Worm (Caenorhabditis elegans) whole organism, L1 larva: ENCODE measurements around the gene Y116F11B.17.
A peak's percentile ranks its signal among the peaks of the same experiment; 100 is the strongest.

Experiments used
- C04F5.9 ChIP-seq: sonication (generic microtip); optimal IDR thresholded peaks from 2 replicates; lab custom pipeline; 2016; ENCODE audit warnings: missing genetic modification characterization, missing compliant biosample characterization
- Y116A8C.19 ChIP-seq: sonication (generic microtip); optimal IDR thresholded peaks from 2 replicates; lab custom pipeline; 2016; ENCODE audit warnings: missing compliant biosample characterization, missing genetic modification characterization, borderline replicate concordance
- aha-1 ChIP-seq: fragments of 150-350 bp; optimal IDR thresholded peaks from 2 replicates; lab custom pipeline; 2014; ENCODE audit warnings: missing biosample characterization, missing genetic modification characterization
- alr-1 ChIP-seq: fragments of 200-800 bp; sonication (Bioruptor generic); optimal IDR thresholded peaks from 2 replicates; lab custom pipeline; 2018; ENCODE audit warnings: borderline replicate concordance, mild to moderate bottlenecking, missing genetic modification characterization, missing compliant biosample characterization
- ama-1 ChIP-seq: fragments of 150-350 bp; optimal IDR thresholded peaks from 2 replicates; lab custom pipeline; 2014
- blmp-1 ChIP-seq: fragments of 150-350 bp; optimal IDR thresholded peaks from 2 replicates; lab custom pipeline; 2014; ENCODE audit warnings: missing biosample characterization, missing genetic modification characterization
- ceh-8 ChIP-seq: fragments of 200-800 bp; sonication (Bioruptor generic); optimal IDR thresholded peaks from 2 replicates; lab custom pipeline; 2018; ENCODE audit warnings: mild to moderate bottlenecking, missing genetic modification characterization, moderate library complexity, missing compliant biosample characterization
- ceh-82 ChIP-seq, 3 experiments: fragments of 150-350 bp in 1 of 3; sonication (generic microtip) in 2 of 3; optimal IDR thresholded peaks; 2 replicates each; lab custom pipeline; 2014 to 2017; ENCODE audit warnings: missing biosample characterization in 3 of 3, missing genetic modification characterization in 3 of 3
- ceh-88 ChIP-seq: fragments of 200-800 bp; sonication (Bioruptor generic); IDR thresholded peaks from 2 replicates; pipeline ENCODE4 v1.3.6; 2022; ENCODE audit warnings: missing genetic modification characterization, missing compliant biosample characterization
- ceh-90 ChIP-seq: sonication (generic microtip); optimal IDR thresholded peaks from 2 replicates; lab custom pipeline; 2016; ENCODE audit warnings: missing genetic modification characterization, missing compliant biosample characterization
- dpl-1 ChIP-seq, 3 experiments: fragments of 150-350 bp in 2 of 3; sonication (generic microtip) in 1 of 3; optimal IDR thresholded peaks; 2 replicates each; lab custom pipeline; 2014 to 2017; ENCODE audit warnings: missing biosample characterization in 3 of 3, missing genetic modification characterization in 3 of 3, missing genetic modification reagents in 3 of 3
- dsc-1 ChIP-seq: sonication (generic microtip); optimal IDR thresholded peaks from 2 replicates; lab custom pipeline; 2016; ENCODE audit warnings: mild to moderate bottlenecking, missing genetic modification characterization, missing compliant biosample characterization
- efl-1 ChIP-seq, 4 experiments: fragments of 150-350 bp; optimal IDR thresholded peaks in 3 of 4; peaks in 1 of 4; 1 replicate in 1 of 4; 2 replicates in 3 of 4; lab custom pipeline; 2014; ENCODE audit warnings: missing biosample characterization in 2 of 4, missing genetic modification characterization in 2 of 4, missing genetic modification reagents in 2 of 4
- elt-3 ChIP-seq, 6 experiments: fragments of 150-350 bp in 1 of 6; sonication (generic microtip); optimal IDR thresholded peaks; 2 replicates each; lab custom pipeline; 2017 to 2018; ENCODE audit warnings: missing biosample characterization in 6 of 6, missing genetic modification characterization in 6 of 6, inconsistent platforms in 1 of 6
- ets-5 ChIP-seq: fragments of 200-800 bp; sonication (Bioruptor generic); IDR thresholded peaks from 2 replicates; pipeline ENCODE4 v1.3.6; 2022; ENCODE audit warnings: missing genetic modification characterization, missing compliant biosample characterization
- fkh-8 ChIP-seq: sonication (generic microtip); optimal IDR thresholded peaks from 2 replicates; lab custom pipeline; 2016; ENCODE audit warnings: mild to moderate bottlenecking, missing genetic modification characterization, missing compliant biosample characterization
- grh-1 ChIP-seq: fragments of 200-800 bp; sonication (Bioruptor generic); IDR thresholded peaks from 2 replicates; pipeline ENCODE4 v1.3.6; 2022; ENCODE audit warnings: missing genetic modification reagents, missing genetic modification characterization, missing compliant biosample characterization
- hlh-17 ChIP-seq: fragments of 200-800 bp; sonication (Bioruptor generic); optimal IDR thresholded peaks from 2 replicates; lab custom pipeline; 2018; ENCODE audit warnings: missing genetic modification characterization, mild to moderate bottlenecking, missing compliant biosample characterization, moderate library complexity, borderline replicate concordance
- jun-1 ChIP-seq: fragments of 150-350 bp; optimal IDR thresholded peaks from 2 replicates; lab custom pipeline; 2014; ENCODE audit warnings: missing biosample characterization, missing genetic modification reagents, missing genetic modification characterization
- lin-13 ChIP-seq: fragments of 150-350 bp; optimal IDR thresholded peaks from 2 replicates; lab custom pipeline; 2014; ENCODE audit warnings: missing biosample characterization, missing genetic modification reagents, missing genetic modification characterization
- lin-15B ChIP-seq: fragments of 150-350 bp; sonication (generic microtip); optimal IDR thresholded peaks from 3 replicates; lab custom pipeline; 2014; ENCODE audit warnings: missing biosample characterization, missing genetic modification characterization
- lin-35 ChIP-seq, 2 experiments: fragments of 150-350 bp; optimal IDR thresholded peaks; 2 replicates each; lab custom pipeline; 2014; ENCODE audit warnings: missing biosample characterization in 2 of 2, missing genetic modification characterization in 2 of 2, missing genetic modification reagents in 2 of 2
- lin-39 ChIP-seq: fragments of 150-350 bp; optimal IDR thresholded peaks from 2 replicates; lab custom pipeline; 2014; ENCODE audit warnings: missing biosample characterization, missing genetic modification reagents, missing genetic modification characterization
- lsy-2 ChIP-seq, 2 experiments: fragments of 150-350 bp; optimal IDR thresholded peaks; 2 replicates each; lab custom pipeline; 2014; ENCODE audit warnings: missing biosample characterization in 2 of 2, missing genetic modification characterization in 2 of 2
- mep-1 ChIP-seq: fragments of 150-350 bp; optimal IDR thresholded peaks from 2 replicates; lab custom pipeline; 2014; ENCODE audit warnings: missing biosample characterization, missing genetic modification characterization
- nhr-12 ChIP-seq: sonication (generic microtip); optimal IDR thresholded peaks from 2 replicates; lab custom pipeline; 2017; ENCODE audit warnings: missing biosample characterization, missing genetic modification characterization
- nhr-19 ChIP-seq: fragments of 200-800 bp; sonication (Bioruptor generic); conservative IDR thresholded peaks from 2 replicates; pipeline ENCODE4 v1.3.6; 2022; ENCODE audit warnings: missing genetic modification characterization, missing compliant biosample characterization
- nhr-47 ChIP-seq: sonication (generic microtip); optimal IDR thresholded peaks from 2 replicates; lab custom pipeline; 2016; ENCODE audit warnings: mild to moderate bottlenecking, missing genetic modification characterization, moderate library complexity, missing compliant biosample characterization
- nhr-71 ChIP-seq: sonication (generic microtip); optimal IDR thresholded peaks from 2 replicates; lab custom pipeline; 2016; ENCODE audit warnings: mild to moderate bottlenecking, missing genetic modification characterization, moderate library complexity, missing compliant biosample characterization
- nhr-76 ChIP-seq: sonication (generic microtip); optimal IDR thresholded peaks from 2 replicates; lab custom pipeline; 2017; ENCODE audit warnings: missing biosample characterization, missing genetic modification characterization
- nhr-84 ChIP-seq: sonication (generic microtip); optimal IDR thresholded peaks from 2 replicates; lab custom pipeline; 2017; ENCODE audit warnings: missing biosample characterization, missing genetic modification characterization
- nhr-85 ChIP-seq: sonication (generic microtip); peaks from one replicate; lab custom pipeline; 2016; ENCODE audit warnings: missing genetic modification characterization, inconsistent platforms, missing compliant biosample characterization
- pax-3 ChIP-seq: fragments of 200-800 bp; sonication (Bioruptor generic); optimal IDR thresholded peaks from 2 replicates; lab custom pipeline; 2018; ENCODE audit warnings: mild to moderate bottlenecking, missing genetic modification characterization, moderate library complexity, missing compliant biosample characterization
- skn-1 ChIP-seq: fragments of 150-350 bp; optimal IDR thresholded peaks from 2 replicates; lab custom pipeline; 2014; ENCODE audit warnings: missing biosample characterization, missing genetic modification characterization
- snpc-4 ChIP-seq: fragments of 150-350 bp; optimal IDR thresholded peaks from 2 replicates; lab custom pipeline; 2014; ENCODE audit warnings: missing biosample characterization, missing genetic modification characterization
- tbx-2 ChIP-seq: sonication (generic microtip); optimal IDR thresholded peaks from 2 replicates; lab custom pipeline; 2016; ENCODE audit warnings: missing genetic modification characterization, missing compliant biosample characterization
- tlp-1 ChIP-seq: fragments of 150-350 bp; optimal IDR thresholded peaks from 2 replicates; lab custom pipeline; 2014; ENCODE audit warnings: missing biosample characterization, missing genetic modification characterization
- unc-130 ChIP-seq: fragments of 150-350 bp; optimal IDR thresholded peaks from 2 replicates; lab custom pipeline; 2017; ENCODE audit warnings: missing biosample characterization, missing genetic modification characterization, inconsistent platforms
- unc-30 ChIP-seq: sonication (generic microtip); optimal IDR thresholded peaks from 2 replicates; lab custom pipeline; 2017; ENCODE audit warnings: missing biosample characterization, missing genetic modification characterization
- xbp-1 ChIP-seq: sonication (generic microtip); optimal IDR thresholded peaks from 2 replicates; lab custom pipeline; 2016; ENCODE audit warnings: missing genetic modification characterization, missing compliant biosample characterization
- zag-1 ChIP-seq: fragments of 150-350 bp; optimal IDR thresholded peaks from 2 replicates; lab custom pipeline; 2014; ENCODE audit warnings: missing biosample characterization, missing genetic modification characterization
- zip-4 ChIP-seq: fragments of 200-800 bp; sonication (Bioruptor generic); optimal IDR thresholded peaks from 2 replicates; lab custom pipeline; 2018; ENCODE audit warnings: mild to moderate bottlenecking, missing genetic modification characterization, moderate library complexity, missing compliant biosample characterization
- ztf-11 ChIP-seq, 2 experiments: sonication (generic microtip); optimal IDR thresholded peaks; 2 replicates each; lab custom pipeline; 2016 to 2017; ENCODE audit warnings: missing genetic modification characterization in 2 of 2, missing biosample characterization in 1 of 2, missing compliant biosample characterization in 1 of 2
- ztf-4 ChIP-seq: fragments of 150-350 bp; optimal IDR thresholded peaks from 2 replicates; lab custom pipeline; 2014; ENCODE audit warnings: missing biosample characterization, missing genetic modification characterization

Y116F11B.17 gene

DNA sequence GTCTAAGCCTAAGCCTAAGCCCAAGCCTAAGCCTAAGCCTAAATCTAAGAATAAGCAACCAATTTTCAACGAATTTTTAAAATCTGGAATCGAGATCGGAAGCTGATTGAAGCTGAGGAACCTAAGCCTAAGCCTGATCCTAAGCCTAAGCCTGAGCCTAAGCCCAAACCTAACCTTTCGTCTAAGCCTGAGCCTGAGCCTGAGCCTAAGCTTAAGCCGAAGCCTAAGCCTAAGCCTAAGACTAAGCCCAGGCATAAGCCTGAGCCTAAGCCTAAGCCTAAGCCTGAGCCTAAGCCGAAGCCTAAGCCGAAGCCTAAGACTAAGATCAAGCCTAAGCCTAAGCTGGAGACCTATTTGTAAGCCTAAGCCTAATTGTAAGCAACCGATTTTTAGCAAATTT, 5.5 kb upstream of the Y116F11B.17 start:
- TF ChIP-seq ets-5: no peak
- TF ChIP-seq grh-1 (GFP tag; lab: Robert Waterston, UW): no peak
- TF ChIP-seq Y116A8C.19 (tag; lab: Kevin White, UChicago): no peak
- TF ChIP-seq zag-1: no peak
- TF ChIP-seq nhr-19: no peak
- no peak for TF ChIP-seq dpl-1 (GFP tag; optimal IDR thresholded peaks at IDR 0.05; lab: Kevin White, UChicago)
- no peak for TF ChIP-seq zip-4 (GFP tag; lab: Kevin White, UChicago)
- no peak for TF ChIP-seq hlh-17 (GFP tag; lab: Kevin White, UChicago)
- TF ChIP-seq snpc-4 (tag; lab: Kevin White, UChicago): no peak
- no peak for TF ChIP-seq blmp-1
- no peak for TF ChIP-seq nhr-12 (tag; lab: Kevin White, UChicago)
- no peak for TF ChIP-seq lin-15B (tag; lab: Kevin White, UChicago)

DNA sequence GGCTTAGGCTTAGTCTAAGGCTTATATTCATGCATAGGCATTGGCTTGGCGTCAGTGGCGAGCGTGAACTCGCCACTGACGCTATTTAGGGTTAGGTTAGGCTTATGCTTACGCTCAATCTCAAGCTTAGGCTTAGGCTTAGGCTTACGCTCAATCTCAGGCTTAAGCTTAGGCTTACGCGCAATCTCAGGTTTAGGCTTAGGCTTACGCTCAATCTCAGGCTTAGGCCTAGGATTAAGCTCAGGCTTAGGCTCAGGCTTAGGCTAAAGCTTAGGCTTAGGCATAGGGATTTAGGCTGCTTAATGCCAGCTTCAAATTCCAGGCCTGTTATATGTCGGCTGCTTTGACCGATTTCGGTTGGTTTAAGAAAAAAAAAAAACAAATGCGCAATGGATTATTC, 1.8 kb downstream of the Y116F11B.17 start:
- TF ChIP-seq unc-30 (tag; lab: Kevin White, UChicago) (no peak), dpl-1 (GFP tag; optimal IDR thresholded peaks at IDR 0.05; lab: Kevin White, UChicago) (no peak), nhr-84 (tag; lab: Kevin White, UChicago) (no peak), ceh-82 (tag; optimal IDR thresholded peaks at IDR 0.05; lab: Kevin White, UChicago) (no peak), dsc-1 (no peak), nhr-47 (no peak), lin-13 (no peak), lin-39 (tag; lab: Kevin White, UChicago) (no peak), alr-1 (tag; lab: Kevin White, UChicago) (no peak), elt-3 (tag; optimal IDR thresholded peaks at IDR 0.05; lab: Kevin White, UChicago) (no peak), nhr-12 (tag; lab: Kevin White, UChicago) (no peak), ceh-90 (no peak), aha-1 (no peak), mep-1 (tag; lab: Kevin White, UChicago) (no peak), ztf-11 (tag; optimal IDR thresholded peaks at IDR 0.05; lab: Kevin White, UChicago) (no peak)
- TF ChIP-seq, all 84 proteins: peak for 0

DNA sequence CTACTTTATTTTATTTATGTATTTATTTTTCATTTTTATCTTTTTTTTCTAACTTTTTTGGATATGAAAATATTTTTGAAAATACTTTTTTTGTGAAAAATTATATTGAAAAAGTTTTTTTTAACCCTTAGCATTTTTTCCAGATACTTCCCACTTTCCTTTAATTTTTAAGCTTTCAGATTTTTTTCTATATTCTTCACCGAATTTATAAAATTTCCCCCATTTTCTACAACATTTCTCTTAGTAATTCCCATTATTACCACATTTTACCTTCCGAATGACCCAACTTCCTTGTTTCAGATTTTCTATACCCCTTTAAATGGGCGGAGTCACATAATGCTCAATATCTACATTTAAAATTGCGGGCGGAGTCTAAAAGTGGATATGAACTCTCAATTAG, 7.2 kb downstream of the Y116F11B.17 start, which contains the start of gene daf-28:
daf-28 (plus strand) TSS at position 301 of the 400 bp plus-strand sequence.
- TF ChIP-seq ceh-88 (no peak), ztf-4 (tag; lab: Kevin White, UChicago) (no peak), skn-1 (no peak), ama-1 (lab: Kevin White, UChicago) (no peak), elt-3 (tag; optimal IDR thresholded peaks at IDR 0.05; lab: Kevin White, UChicago) (no peak), lin-35 (GFP tag; optimal IDR thresholded peaks at IDR 0.05; lab: Kevin White, UChicago) (no peak), unc-130 (tag; lab: Kevin White, UChicago) (no peak), nhr-19 (no peak), nhr-85 (tag; lab: Kevin White, UChicago) (no peak), tlp-1 (tag; lab: Kevin White, UChicago) (no peak), xbp-1 (no peak), tbx-2 (tag; lab: Kevin White, UChicago) (no peak), C04F5.9 (no peak), nhr-76 (tag; lab: Kevin White, UChicago) (no peak)

DNA sequence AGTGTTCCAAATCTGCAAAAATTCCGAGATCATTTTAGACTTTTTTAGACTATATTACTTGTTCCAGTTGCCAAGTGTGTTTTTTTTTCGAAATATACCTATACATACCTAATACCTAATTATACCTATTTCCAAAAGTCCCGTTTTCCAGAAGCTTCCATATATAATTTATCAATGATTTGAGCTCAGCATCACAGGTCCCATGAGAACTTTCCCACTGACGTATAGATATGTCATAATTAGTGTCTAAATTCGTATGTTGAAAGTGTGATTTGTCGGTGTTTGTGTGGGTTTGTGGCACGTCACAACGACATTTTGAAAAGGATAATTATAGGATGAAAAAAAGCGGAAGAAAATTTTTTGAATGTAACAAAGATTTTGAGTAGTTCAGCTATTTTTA, 16.4 kb downstream of the Y116F11B.17 start:
- peak; percentile 8 for TF ChIP-seq pax-3 (tag; lab: Kevin White, UChicago)
- no peak for TF ChIP-seq jun-1 (tag; lab: Kevin White, UChicago)
- no peak for TF ChIP-seq efl-1 (optimal IDR thresholded peaks at IDR 0.05; lab: Kevin White, UChicago)
- TF ChIP-seq efl-1 (GFP tag; optimal IDR thresholded peaks at IDR 0.05 in 1 of 2; lab: Kevin White, UChicago): peak in 1 of 2 experiments; percentile 37
- TF ChIP-seq fkh-8 (tag; lab: Kevin White, UChicago): peak; percentile 51
- TF ChIP-seq dsc-1: peak; percentile 40
- TF ChIP-seq lsy-2 (tag; optimal IDR thresholded peaks at IDR 0.05; lab: Kevin White, UChicago): no peak
- peak; percentile 8 for TF ChIP-seq nhr-71 (tag; lab: Kevin White, UChicago)
- peak; percentile 71 for TF ChIP-seq ceh-8 (GFP tag; lab: Kevin White, UChicago)
- no peak for TF ChIP-seq zip-4 (GFP tag; lab: Kevin White, UChicago)
